Fruit fly (Drosophila melanogaster): ENCODE results near the gene Vha100-4.

Vha100-4 gene

dm6 chr3R:18412279-18413214 is 22.9 kb upstream of the Vha100-4 start, which contains the start of gene CG31122 (continued):
- no peak for TF ChIP-seq Asciz (GFP tag; optimal IDR thresholded peaks at IDR 0.05)
- TF ChIP-seq CG6791 (GFP tag; IDR thresholded peaks at IDR 0.05; ENCODE audit: partially characterized antibody), result peak; percentile 89
- no peak for TF ChIP-seq ab (GFP tag; optimal IDR thresholded peaks at IDR 0.05)
- peak in 1 of 2 experiments; percentile 19 for TF ChIP-seq crp (GFP tag; optimal IDR thresholded peaks at IDR 0.05)
- TF ChIP-seq chm (GFP tag; IDR thresholded peaks at IDR 0.05), result no peak
- no peak for TF ChIP-seq sr (GFP tag; IDR thresholded peaks at IDR 0.05)
- TF ChIP-seq rib (GFP tag; IDR thresholded peaks at IDR 0.05), result peak; percentile 94
- no peak for TF ChIP-seq CG7745 (tag; optimal IDR thresholded peaks at IDR 0.05)
- TF ChIP-seq CG4854 (GFP tag; optimal IDR thresholded peaks at IDR 0.05), result peak; percentile 32
- TF ChIP-seq CG12659 (GFP tag; optimal IDR thresholded peaks at IDR 0.05), result peak; percentile 56
- TF ChIP-seq CG10543 (GFP tag; optimal IDR thresholded peaks at IDR 0.05), result peak; percentile 83
- TF ChIP-seq HLH54F (GFP tag; optimal IDR thresholded peaks at IDR 0.05), result peak; percentile 70
- TF ChIP-seq ci (GFP tag; IDR thresholded peaks at IDR 0.05), result no peak
- peak; percentile 11 for TF ChIP-seq bigmax (GFP tag; optimal IDR thresholded peaks at IDR 0.05)
- peak; percentile 57 for TF ChIP-seq CG7786 (GFP tag; optimal IDR thresholded peaks at IDR 0.05)
- peak; percentile 72 for TF ChIP-seq Dad (GFP tag; optimal IDR thresholded peaks at IDR 0.05)
- no peak for TF ChIP-seq CG7271 (tag; optimal IDR thresholded peaks at IDR 0.05)
- no peak for TF ChIP-seq danr (GFP tag; IDR thresholded peaks at IDR 0.05)
- TF ChIP-seq Aef1 (GFP tag; IDR thresholded peaks at IDR 0.05), result no peak
- TF ChIP-seq tgo (GFP tag; IDR thresholded peaks at IDR 0.05), result no peak
- no peak for TF ChIP-seq peb (GFP tag; IDR thresholded peaks at IDR 0.05)
- peak; percentile 63 for TF ChIP-seq CG16863 (GFP tag; optimal IDR thresholded peaks at IDR 0.05)
- TF ChIP-seq row (GFP tag; IDR thresholded peaks at IDR 0.05), result peak; percentile 83
- TF ChIP-seq TFAM (GFP tag; optimal IDR thresholded peaks at IDR 0.05), result no peak
- no peak for TF ChIP-seq CG15269 (tag; optimal IDR thresholded peaks at IDR 0.05)
- no peak for TF ChIP-seq ftz-f1 (GFP tag; optimal IDR thresholded peaks at IDR 0.05)
- TF ChIP-seq pita (GFP tag; optimal IDR thresholded peaks at IDR 0.05), result no peak
- TF ChIP-seq HmgD (GFP tag; optimal IDR thresholded peaks at IDR 0.05), result no peak
- TF ChIP-seq CG14860 (GFP tag; IDR thresholded peaks at IDR 0.05; ENCODE audit: partially characterized antibody), result peak; percentile 96
- TF ChIP-seq vfl (GFP tag; optimal IDR thresholded peaks at IDR 0.05), result peak; percentile 53
- TF ChIP-seq Dfd (GFP tag; optimal IDR thresholded peaks at IDR 0.05), result no peak
- TF ChIP-seq H2.0 (GFP tag; IDR thresholded peaks at IDR 0.05), result no peak
- no peak for TF ChIP-seq CG7372 (GFP tag; IDR thresholded peaks at IDR 0.05)
- no peak for TF ChIP-seq Lim3 (GFP tag; IDR thresholded peaks at IDR 0.05)
- TF ChIP-seq Dip3 (GFP tag; optimal IDR thresholded peaks at IDR 0.05), result peak; percentile 69
- 0 out of 2 replicates have a peak, but pooled peaks have one; percentile 19 for TF ChIP-seq CG8765 (GFP tag; IDR thresholded peaks at IDR 0.05)
- peak; percentile 98 for TF ChIP-seq CG13287 (GFP tag; IDR thresholded peaks at IDR 0.05; ENCODE audit: partially characterized antibody)
- peak; percentile 14 for TF ChIP-seq ERR (GFP tag; optimal IDR thresholded peaks at IDR 0.05)
- TF ChIP-seq CG5180 (GFP tag; optimal IDR thresholded peaks at IDR 0.05), result no peak
- TF ChIP-seq tna (GFP tag; IDR thresholded peaks at IDR 0.05; ENCODE audit: partially characterized antibody), result peak; percentile 94
- TF ChIP-seq CG2199 (GFP tag; IDR thresholded peaks at IDR 0.05), result no peak
- TF ChIP-seq wek (GFP tag; optimal IDR thresholded peaks at IDR 0.05), result no peak
- TF ChIP-seq knrl (GFP tag; IDR thresholded peaks at IDR 0.05; ENCODE audit: partially characterized antibody), result peak; percentile 96
- no peak for TF ChIP-seq Max (GFP tag; optimal IDR thresholded peaks at IDR 0.05)
- peak; percentile 49; the same call in 1 of the 2 replicates for TF ChIP-seq HLH3B (GFP tag; IDR thresholded peaks at IDR 0.05)
- TF ChIP-seq Hey (tag; optimal IDR thresholded peaks at IDR 0.05), result no peak
- TF ChIP-seq CG32772 (GFP tag; IDR thresholded peaks at IDR 0.05), result no peak
- TF ChIP-seq CG1792 (GFP tag; optimal IDR thresholded peaks at IDR 0.05), result peak; percentile 47
- peak; percentile 28 for TF ChIP-seq CG4820 (GFP tag; optimal IDR thresholded peaks at IDR 0.05)

Data from whole organism, embryonic.